Worm (Caenorhabditis elegans): ENCODE results near the gene vps-33.1.
A peak's percentile ranks its signal among the peaks of the same experiment; 100 is the strongest.

vps-33.1 gene

DNA sequence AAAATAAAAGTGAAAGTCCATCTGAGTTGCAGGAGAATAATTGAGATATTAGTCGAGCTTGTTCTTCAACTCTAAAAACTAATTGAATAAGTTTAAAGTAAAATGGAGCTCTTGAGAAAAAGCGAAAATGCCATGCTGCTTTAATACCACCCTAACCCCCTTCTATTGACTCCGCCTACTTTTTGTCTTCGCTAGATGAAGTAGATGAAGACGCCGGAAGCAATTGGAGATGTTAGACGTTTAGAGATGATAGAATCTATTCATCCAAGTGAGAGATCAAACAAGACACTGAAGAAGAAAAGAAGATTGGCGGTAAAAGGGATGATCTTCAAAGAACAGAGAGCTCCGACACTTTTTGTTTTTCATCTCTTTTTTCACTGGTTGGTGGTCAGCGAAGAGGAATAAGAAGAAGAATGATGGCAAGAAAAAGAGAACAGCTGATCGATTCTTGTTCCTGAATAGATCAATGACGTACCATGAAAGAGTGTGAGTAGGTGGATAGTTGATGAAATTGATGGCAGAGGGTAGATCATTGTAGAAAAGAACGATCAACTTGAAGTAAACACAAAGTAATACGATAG is 46.2 kb upstream of the vps-33.1 start:
- peak in 1 of 2 experiments; percentile 4 for TF ChIP-seq lsy-2 (tag; optimal IDR thresholded peaks at IDR 0.05)
- TF ChIP-seq nhr-11 (tag; optimal IDR thresholded peaks at IDR 0.05): peak; percentile 23
- no peak for TF ChIP-seq lin-39 (tag; optimal IDR thresholded peaks at IDR 0.05)
- peak in 1 of 2 experiments; percentile 37 for TF ChIP-seq unc-62 (GFP tag; optimal IDR thresholded peaks at IDR 0.05 in 1 of 2)
- no peak for TF ChIP-seq unc-62 (tag; optimal IDR thresholded peaks at IDR 0.05)
- no peak for TF ChIP-seq gei-8 (GFP tag; optimal IDR thresholded peaks at IDR 0.05)
- TF ChIP-seq Y105C5A.15 (GFP tag; IDR thresholded peaks at IDR 0.05): no peak
- TF ChIP-seq ceh-20 (GFP tag; IDR thresholded peaks at IDR 0.05): 0 out of 2 replicates have a peak, but pooled peaks have one; percentile 11
- TF ChIP-seq dmd-6 (GFP tag; IDR thresholded peaks at IDR 0.05): peak; percentile 6; the same call in 1 of the 2 replicates

DNA sequence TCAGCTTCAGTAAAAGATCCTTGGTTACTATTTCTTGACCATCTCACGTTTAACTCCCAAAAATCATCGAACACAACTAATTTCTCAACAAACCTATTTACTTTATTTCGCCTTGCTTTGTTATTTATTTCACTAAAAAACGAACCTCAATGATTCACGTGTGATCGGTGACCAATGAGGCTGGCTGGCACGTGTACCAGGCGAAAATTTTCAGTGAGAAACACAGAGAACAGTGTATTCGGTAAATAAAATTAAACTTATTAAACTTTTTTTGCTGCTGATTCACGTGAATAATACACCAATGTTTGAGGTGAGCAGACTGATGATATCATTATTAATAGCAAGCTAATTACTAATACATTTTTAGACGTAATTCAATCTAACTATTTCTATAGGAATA is 45.3 kb upstream of the vps-33.1 start:
- TF ChIP-seq ceh-20 (GFP tag; IDR thresholded peaks at IDR 0.05) (no peak), aha-1 (tag) (no peak), tag-97 (GFP tag; IDR thresholded peaks at IDR 0.05) (no peak), Y105C5A.15 (GFP tag; IDR thresholded peaks at IDR 0.05) (no peak), saeg-2 (GFP tag; IDR thresholded peaks at IDR 0.05) (no peak), dmd-8 (GFP tag; IDR thresholded peaks at IDR 0.05) (no peak), Y48G9A.11 (GFP tag; IDR thresholded peaks at IDR 0.05) (no peak), zip-11 (GFP tag; IDR thresholded peaks at IDR 0.05) (no peak), ZK337.2 (GFP tag; IDR thresholded peaks at IDR 0.05) (no peak), lin-38 (GFP tag; IDR thresholded peaks at IDR 0.05) (no peak), mxl-2 (GFP tag; conservative IDR thresholded peaks at IDR 0.05) (0 out of 2 replicates have a peak, but pooled peaks have one; percentile 41), nhr-48 (tag; optimal IDR thresholded peaks at IDR 0.05) (peak; percentile 22), skn-1 (tag; optimal IDR thresholded peaks at IDR 0.05) (no peak), duxl-1 (tag; optimal IDR thresholded peaks at IDR 0.05; ENCODE audit: poor library complexity) (no peak), T20F7.1 (GFP tag; optimal IDR thresholded peaks at IDR 0.05) (peak; percentile 6), daf-8 (GFP tag; IDR thresholded peaks at IDR 0.05) (no peak), lin-29 (GFP tag; IDR thresholded peaks at IDR 0.05) (no peak), nhr-76 (tag; optimal IDR thresholded peaks at IDR 0.05) (no peak), pqm-1 (tag; optimal IDR thresholded peaks at IDR 0.05) (no peak), nhr-25 (tag; optimal IDR thresholded peaks at IDR 0.05; ENCODE audit: borderline replicate concordance, insufficient read depth) (no peak), dmd-6 (GFP tag; IDR thresholded peaks at IDR 0.05) (peak; percentile 30; the same call in 1 of the 2 replicates), jun-1 (tag; optimal IDR thresholded peaks at IDR 0.05) (no peak), nhr-6 (tag; optimal IDR thresholded peaks at IDR 0.05) (no peak), mep-1 (tag; optimal IDR thresholded peaks at IDR 0.05) (no peak), nhr-42 (GFP tag; IDR thresholded peaks at IDR 0.05) (no peak), sdz-12 (GFP tag; optimal IDR thresholded peaks at IDR 0.05) (no peak), T26A8.4 (GFP tag; IDR thresholded peaks at IDR 0.05) (no peak), madf-9 (GFP tag; conservative IDR thresholded peaks at IDR 0.05) (no peak), hlh-30 (tag; optimal IDR thresholded peaks at IDR 0.05; ENCODE audit: insufficient read depth) (peak; percentile 59), ceh-28 (tag; optimal IDR thresholded peaks at IDR 0.05) (no peak), zfp-3 (GFP tag; conservative IDR thresholded peaks at IDR 0.05) (no peak), pha-4 (GFP tag; IDR thresholded peaks at IDR 0.05) (no peak), pha-4 (tag; optimal IDR thresholded peaks at IDR 0.05) (no peak), R02D3.7 (tag; optimal IDR thresholded peaks at IDR 0.05) (no peak)
